Fruit fly (Drosophila melanogaster) whole organism, wandering third instar larva: ENCODE results near the gene alpha-Man-Ia.
A peak's percentile ranks its signal among the peaks of the same experiment; 100 is the strongest.

Experiments used
- Abd-B ChIP-seq: fragments of >200 bp; optimal IDR thresholded peaks from 2 replicates; lab custom pipeline; 2017; ENCODE audit warnings: missing biosample characterization, missing genetic modification characterization
- GATAd ChIP-seq: sonication (Bioruptor generic); optimal IDR thresholded peaks from 2 replicates; lab custom pipeline; 2016; ENCODE audit warnings: missing biosample characterization, missing genetic modification characterization
- Jra ChIP-seq: sonication (Bioruptor generic); optimal IDR thresholded peaks from 2 replicates; lab custom pipeline; 2016; ENCODE audit warnings: missing biosample characterization, missing genetic modification characterization
- Myc ChIP-seq: fragments of >200 bp; optimal IDR thresholded peaks from 2 replicates; lab custom pipeline; 2017
- br ChIP-seq: fragments of 200-800 bp; sonication (Bioruptor generic); optimal IDR thresholded peaks from 2 replicates; lab custom pipeline; 2016; ENCODE audit warnings: missing biosample characterization, missing genetic modification characterization
- brk ChIP-seq: fragments of 200-800 bp; sonication (Bioruptor generic); optimal IDR thresholded peaks from 2 replicates; lab custom pipeline; 2016; ENCODE audit warnings: missing biosample characterization, mild to moderate bottlenecking, missing genetic modification characterization
- lola ChIP-seq: fragments of >200 bp; optimal IDR thresholded peaks from 2 replicates; lab custom pipeline; 2017; ENCODE audit warnings: missing biosample characterization, missing genetic modification characterization
- psq ChIP-seq: fragments of 200-800 bp; sonication (Bioruptor generic); optimal IDR thresholded peaks from 3 replicates; lab custom pipeline; 2017; ENCODE audit warnings: missing biosample characterization, mild to moderate bottlenecking, missing genetic modification characterization, moderate library complexity
- usp ChIP-seq: fragments of >200 bp; optimal IDR thresholded peaks from 2 replicates; lab custom pipeline; 2017; ENCODE audit warnings: missing biosample characterization, missing genetic modification characterization

- TF ChIP-seq usp (GFP tag; lab: Kevin White, UChicago) (no peak), brk (GFP tag; lab: Kevin White, UChicago) (peak; percentile 86), br (GFP tag; lab: Kevin White, UChicago) (peak; percentile 95), Jra (GFP tag; lab: Kevin White, UChicago) (peak; percentile 88), Abd-B (no peak), psq (GFP tag; lab: Kevin White, UChicago) (peak; percentile 94), lola (GFP tag; lab: Kevin White, UChicago) (no peak), Myc (lab: Kevin White, UChicago) (no peak), GATAd (peak; percentile 67)
Observed at dm6 chrX:10265213-10266017, 60.3 kb downstream of the alpha-Man-Ia start, which contains the start of gene CG12643.
